Worm (Caenorhabditis elegans) whole organism, L2 larva: ENCODE measurements around the gene R01E6.2.

ENCODE experiments used
- C34F6.9 ChIP-seq: fragments of 150-350 bp; optimal IDR thresholded peaks from 2 replicates; lab custom pipeline; 2014; ENCODE audit warnings: missing biosample characterization, missing genetic modification characterization
- F13H6.1 ChIP-seq: sonication (generic microtip); optimal IDR thresholded peaks from 2 replicates; lab custom pipeline; 2016; ENCODE audit warnings: missing genetic modification characterization, missing compliant biosample characterization
- R02D3.7 ChIP-seq: fragments of 150-350 bp; optimal IDR thresholded peaks from 2 replicates; lab custom pipeline; 2014; ENCODE audit warnings: missing biosample characterization, missing genetic modification characterization
- Y55F3AM.14 ChIP-seq: fragments of 200-800 bp; sonication (Bioruptor generic); optimal IDR thresholded peaks from 2 replicates; lab custom pipeline; 2018; ENCODE audit warnings: mild to moderate bottlenecking, missing genetic modification characterization, missing compliant biosample characterization
- ZK546.5 ChIP-seq: sonication (generic microtip); optimal IDR thresholded peaks from 2 replicates; lab custom pipeline; 2017; ENCODE audit warnings: missing biosample characterization, missing genetic modification characterization
- alr-1 ChIP-seq: fragments of 150-350 bp; optimal IDR thresholded peaks from 2 replicates; lab custom pipeline; 2014; ENCODE audit warnings: missing biosample characterization, missing genetic modification characterization
- aly-2 ChIP-seq: fragments of 150-350 bp; optimal IDR thresholded peaks from 2 replicates; lab custom pipeline; 2014; ENCODE audit warnings: missing biosample characterization, missing genetic modification characterization
- ama-1 ChIP-seq: fragments of 150-350 bp; optimal IDR thresholded peaks from 2 replicates; lab custom pipeline; 2018; ENCODE audit warnings: inconsistent platforms
- ceh-16 ChIP-seq: fragments of 150-350 bp; optimal IDR thresholded peaks from 2 replicates; lab custom pipeline; 2014; ENCODE audit warnings: missing biosample characterization, missing genetic modification characterization
- crh-2 ChIP-seq: sonication (generic microtip); optimal IDR thresholded peaks from 2 replicates; lab custom pipeline; 2017; ENCODE audit warnings: missing biosample characterization, missing genetic modification characterization
- egl-27 ChIP-seq: sonication (generic microtip); optimal IDR thresholded peaks from 3 replicates; lab custom pipeline; 2017; ENCODE audit warnings: missing biosample characterization, missing genetic modification reagents, missing genetic modification characterization
- elt-1 ChIP-seq: fragments of 150-350 bp; optimal IDR thresholded peaks from 2 replicates; lab custom pipeline; 2014; ENCODE audit warnings: missing biosample characterization, missing genetic modification characterization
- elt-3 ChIP-seq: sonication (generic microtip); optimal IDR thresholded peaks from 2 replicates; lab custom pipeline; 2017; ENCODE audit warnings: missing biosample characterization, missing genetic modification characterization
- lin-13 ChIP-seq: fragments of 150-350 bp; optimal IDR thresholded peaks from 2 replicates; lab custom pipeline; 2014; ENCODE audit warnings: missing biosample characterization, missing genetic modification reagents, missing genetic modification characterization
- lin-39 ChIP-seq: fragments of 150-350 bp; optimal IDR thresholded peaks from 2 replicates; lab custom pipeline; 2014; ENCODE audit warnings: missing biosample characterization, missing genetic modification reagents, missing genetic modification characterization
- mab-5 ChIP-seq: fragments of 150-350 bp; optimal IDR thresholded peaks from 2 replicates; lab custom pipeline; 2014; ENCODE audit warnings: missing biosample characterization, missing genetic modification characterization
- mbf-1 ChIP-seq: sonication (generic microtip); optimal IDR thresholded peaks from 2 replicates; lab custom pipeline; 2017; ENCODE audit warnings: missing biosample characterization, missing genetic modification characterization
- nhr-10 ChIP-seq: sonication (generic microtip); optimal IDR thresholded peaks from 2 replicates; lab custom pipeline; 2017; ENCODE audit warnings: missing biosample characterization, missing genetic modification characterization
- nhr-12 ChIP-seq: fragments of 150-350 bp; optimal IDR thresholded peaks from 2 replicates; lab custom pipeline; 2014; ENCODE audit warnings: missing biosample characterization, missing genetic modification characterization
- nhr-129 ChIP-seq: fragments of 150-350 bp; optimal IDR thresholded peaks from 2 replicates; lab custom pipeline; 2014; ENCODE audit warnings: missing biosample characterization, missing genetic modification characterization
- nhr-21 ChIP-seq: fragments of 150-350 bp; optimal IDR thresholded peaks from 2 replicates; lab custom pipeline; 2014; ENCODE audit warnings: missing biosample characterization, missing genetic modification characterization
- nhr-23 ChIP-seq: fragments of 150-350 bp; optimal IDR thresholded peaks from 2 replicates; lab custom pipeline; 2014; ENCODE audit warnings: missing biosample characterization, missing genetic modification reagents, missing genetic modification characterization
- nhr-237 ChIP-seq: fragments of 150-350 bp; optimal IDR thresholded peaks from 2 replicates; lab custom pipeline; 2014; ENCODE audit warnings: missing biosample characterization, missing genetic modification characterization
- nhr-25 ChIP-seq: fragments of 150-350 bp; sonication (generic microtip); optimal IDR thresholded peaks from 3 replicates; lab custom pipeline; 2014; ENCODE audit warnings: missing biosample characterization, missing genetic modification characterization
- nhr-6 ChIP-seq: fragments of 150-350 bp; optimal IDR thresholded peaks from 2 replicates; lab custom pipeline; 2014; ENCODE audit warnings: missing biosample characterization, missing genetic modification characterization
- nhr-77 ChIP-seq: fragments of 150-350 bp; optimal IDR thresholded peaks from 2 replicates; lab custom pipeline; 2014; ENCODE audit warnings: missing biosample characterization, missing genetic modification characterization
- peb-1 ChIP-seq: fragments of 150-350 bp; optimal IDR thresholded peaks from 2 replicates; lab custom pipeline; 2014; ENCODE audit warnings: missing biosample characterization, missing genetic modification characterization
- skn-1 ChIP-seq: sonication (generic microtip); optimal IDR thresholded peaks from 2 replicates; lab custom pipeline; 2017; ENCODE audit warnings: missing biosample characterization, missing genetic modification characterization
- sma-9 ChIP-seq, 2 experiments: fragments of 150-350 bp in 1 of 2; sonication (generic microtip) in 1 of 2; optimal IDR thresholded peaks; 2 replicates each; lab custom pipeline; 2014 to 2016; ENCODE audit warnings: missing genetic modification characterization in 2 of 2, mild to moderate bottlenecking in 1 of 2, missing biosample characterization in 1 of 2, missing compliant biosample characterization in 1 of 2, missing genetic modification reagents in 1 of 2, moderate library complexity in 1 of 2
- snpc-4 ChIP-seq: fragments of 150-350 bp; optimal IDR thresholded peaks from 2 replicates; lab custom pipeline; 2014; ENCODE audit warnings: missing biosample characterization, missing genetic modification characterization
- unc-62 ChIP-seq: fragments of 150-350 bp; optimal IDR thresholded peaks from 2 replicates; lab custom pipeline; 2014; ENCODE audit warnings: missing biosample characterization, missing genetic modification reagents, missing genetic modification characterization
- ztf-1 ChIP-seq: fragments of 200-800 bp; sonication (Bioruptor generic); conservative IDR thresholded peaks from 2 replicates; pipeline ENCODE4 v1.3.6; 2022; ENCODE audit warnings: missing genetic modification characterization, missing compliant biosample characterization
- ztf-4 ChIP-seq: fragments of 150-350 bp; optimal IDR thresholded peaks from 2 replicates; lab custom pipeline; 2014; ENCODE audit warnings: missing biosample characterization, missing genetic modification characterization

Gene R01E6.2

ce11 chrX:13566436-13566835 lies at the start of gene R01E6.2:
Gene R01E6.2, minus strand, starts transcription at chrX:13566536.
- no peak for TF ChIP-seq egl-27 (tag; lab: Kevin White, UChicago)

DNA sequence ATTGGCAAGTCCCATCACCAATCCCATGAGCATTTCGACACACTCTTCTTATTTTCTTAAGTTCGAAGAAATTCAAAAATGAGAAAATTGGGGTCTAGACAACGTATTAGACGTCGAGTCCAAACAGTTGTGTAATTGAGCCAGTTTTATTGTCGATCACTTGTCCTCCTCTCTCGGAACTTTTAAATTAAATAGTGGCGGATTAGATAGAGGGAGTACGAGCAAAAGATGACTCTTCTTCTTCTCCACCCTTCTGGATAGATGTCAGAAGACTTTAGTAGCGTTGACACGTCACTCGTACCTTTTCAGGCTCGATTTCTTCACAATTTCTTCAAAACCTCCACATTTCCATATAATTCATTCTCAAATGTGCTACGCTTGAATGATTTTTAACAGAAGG lies 48.8 kb upstream of the R01E6.2 start:
- TF ChIP-seq nhr-23 (tag; lab: Kevin White, UChicago) (no peak), nhr-6 (tag; lab: Kevin White, UChicago) (no peak), elt-1 (no peak), nhr-12 (tag; lab: Kevin White, UChicago) (no peak), ZK546.5 (tag; lab: Kevin White, UChicago) (no peak), alr-1 (tag; lab: Kevin White, UChicago) (no peak)

DNA sequence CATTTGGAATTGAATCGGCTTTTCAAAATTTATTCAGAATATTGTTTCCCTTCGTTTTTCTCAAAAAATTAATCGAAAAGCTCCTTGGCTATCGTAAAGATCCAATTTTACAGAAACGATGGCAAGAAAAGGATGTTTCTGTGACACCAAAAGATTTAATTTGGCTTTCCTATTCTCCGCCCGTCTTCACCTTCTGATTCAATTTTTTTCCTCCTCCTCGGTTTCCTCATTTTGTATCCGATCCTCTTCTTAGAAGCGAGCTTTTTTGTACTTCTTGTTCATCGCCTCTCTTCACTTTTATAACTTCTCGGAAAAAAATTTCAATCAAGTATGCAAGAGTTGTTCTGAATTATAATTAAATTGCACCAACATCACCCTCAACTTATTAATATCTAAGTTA lies 43.7 kb upstream of the R01E6.2 start:
- TF ChIP-seq ztf-4 (tag; lab: Kevin White, UChicago) (no peak), F13H6.1 (tag; lab: Kevin White, UChicago) (no peak), mab-5 (no peak), ama-1 (lab: Kevin White, UChicago) (no peak), lin-39 (tag; lab: Kevin White, UChicago) (no peak), nhr-129 (tag; lab: Kevin White, UChicago) (no peak), crh-2 (tag; lab: Kevin White, UChicago) (no peak), ztf-1 (no peak), ceh-16 (tag; lab: Kevin White, UChicago) (no peak), nhr-21 (tag; lab: Kevin White, UChicago) (no peak), nhr-237 (tag; lab: Kevin White, UChicago) (no peak), elt-3 (tag; lab: Kevin White, UChicago) (no peak), Y55F3AM.14 (no peak), nhr-25 (no peak), peb-1 (tag; lab: Kevin White, UChicago) (no peak), sma-9 (GFP tag; optimal IDR thresholded peaks at IDR 0.05; lab: Kevin White, UChicago) (no peak), sma-9 (tag; optimal IDR thresholded peaks at IDR 0.05; lab: Kevin White, UChicago) (no peak), nhr-77 (tag; lab: Kevin White, UChicago) (no peak), nhr-10 (tag; lab: Kevin White, UChicago) (no peak), mbf-1 (tag; lab: Kevin White, UChicago) (no peak), aly-2 (tag; lab: Kevin White, UChicago) (no peak)

DNA sequence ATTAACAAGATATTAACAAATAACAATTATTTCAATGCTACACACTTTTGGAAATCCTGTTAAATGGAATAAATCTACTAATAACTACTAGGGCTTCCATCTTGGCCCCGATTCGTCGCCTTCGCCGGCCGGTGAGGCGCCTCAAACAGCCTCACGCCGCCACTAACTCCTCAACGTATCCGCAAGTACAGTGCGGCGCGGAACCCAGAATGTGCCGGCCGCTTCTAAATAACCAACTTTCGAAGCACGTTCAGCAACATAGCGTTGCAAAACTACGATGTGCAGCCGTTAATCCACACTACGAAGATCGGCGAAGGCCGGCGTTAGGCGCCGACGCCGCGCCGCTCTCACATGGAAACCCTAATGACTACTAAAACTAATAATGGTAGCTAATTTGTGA lies 39.5 kb upstream of the R01E6.2 start:
- TF ChIP-seq alr-1 (tag; lab: Kevin White, UChicago) (no peak), snpc-4 (tag; lab: Kevin White, UChicago) (peak; percentile 26)
- TF ChIP-seq, all 48 proteins: peak for 1

ce11 chrX:13604946-13605617 lies 38.7 kb upstream of the R01E6.2 start, which contains the start of gene F54B11.9:
Gene F54B11.9, plus strand, starts transcription at chrX:13605567.
- TF ChIP-seq F13H6.1 (tag; lab: Kevin White, UChicago) (peak; percentile 43), nhr-25 (no peak), nhr-129 (tag; lab: Kevin White, UChicago) (peak; percentile 59)

ce11 chrX:13603826-13604225 lies 37.5 kb upstream of the R01E6.2 start, which contains the start of gene F54B11.8:
Gene F54B11.8, minus strand, starts transcription at chrX:13603926.
- TF ChIP-seq lin-39 (tag; lab: Kevin White, UChicago) (no peak), nhr-21 (tag; lab: Kevin White, UChicago) (no peak), mab-5 (no peak), F13H6.1 (tag; lab: Kevin White, UChicago) (no peak), nhr-77 (tag; lab: Kevin White, UChicago) (no peak), ZK546.5 (tag; lab: Kevin White, UChicago) (no peak), elt-3 (tag; lab: Kevin White, UChicago) (no peak)

- no peak for TF ChIP-seq lin-13
- no peak for TF ChIP-seq nhr-23 (tag; lab: Kevin White, UChicago)
- TF ChIP-seq unc-62 (GFP tag; lab: Kevin White, UChicago) = no peak
- no peak for TF ChIP-seq F13H6.1 (tag; lab: Kevin White, UChicago)
- no peak for TF ChIP-seq C34F6.9 (tag; lab: Kevin White, UChicago)
- no peak for TF ChIP-seq elt-3 (tag; lab: Kevin White, UChicago)
- TF ChIP-seq R02D3.7 = no peak
- TF ChIP-seq ztf-4 (tag; lab: Kevin White, UChicago) = no peak
- TF ChIP-seq skn-1 (tag; lab: Kevin White, UChicago) = no peak
- TF ChIP-seq ceh-16 (tag; lab: Kevin White, UChicago) = no peak
- no peak for TF ChIP-seq Y55F3AM.14
- no peak for TF ChIP-seq aly-2 (tag; lab: Kevin White, UChicago)
- TF ChIP-seq lin-39 (tag; lab: Kevin White, UChicago) = no peak
- no peak for TF ChIP-seq elt-1
Observed at ce11 chrX:13600136-13600535, 33.8 kb upstream of the R01E6.2 start, which contains the start of gene F54B11.7. Gene F54B11.7, plus strand, starts transcription at chrX:13600436.
